Fruit fly (Drosophila melanogaster): Measurements from ENCODE around the gene Dph3.

dm6 chr3R:11219883-11220282 lies 11.8 kb upstream of the Dph3 start, which contains the start of gene CG6689:
- no peak for TF ChIP-seq Vsx2 (GFP tag; optimal IDR thresholded peaks at IDR 0.05; ENCODE audit: partially characterized antibody)
- no peak for TF ChIP-seq psq (GFP tag; optimal IDR thresholded peaks at IDR 0.05)
- no peak for TF ChIP-seq Dfd (GFP tag; optimal IDR thresholded peaks at IDR 0.05)
- TF ChIP-seq Hr78 (GFP tag; optimal IDR thresholded peaks at IDR 0.05) = no peak
- no peak for TF ChIP-seq Myc (optimal IDR thresholded peaks at IDR 0.05)
- no peak for TF ChIP-seq HLH106 (tag; optimal IDR thresholded peaks at IDR 0.05)
- TF ChIP-seq OdsH (GFP tag; optimal IDR thresholded peaks at IDR 0.05) = no peak
- no peak for TF ChIP-seq Mio (GFP tag; optimal IDR thresholded peaks at IDR 0.05)
- no peak for TF ChIP-seq ey (GFP tag; optimal IDR thresholded peaks at IDR 0.05)
- TF ChIP-seq CrebA (GFP tag; optimal IDR thresholded peaks at IDR 0.05; ENCODE audit: borderline replicate concordance) = no peak
- TF ChIP-seq dmrt93B (GFP tag; optimal IDR thresholded peaks at IDR 0.05) = no peak

Data from whole organism, wandering third instar larva.